Worm (Caenorhabditis elegans): ENCODE measurements around the gene F07C3.2.

The F07C3.2 gene

DNA sequence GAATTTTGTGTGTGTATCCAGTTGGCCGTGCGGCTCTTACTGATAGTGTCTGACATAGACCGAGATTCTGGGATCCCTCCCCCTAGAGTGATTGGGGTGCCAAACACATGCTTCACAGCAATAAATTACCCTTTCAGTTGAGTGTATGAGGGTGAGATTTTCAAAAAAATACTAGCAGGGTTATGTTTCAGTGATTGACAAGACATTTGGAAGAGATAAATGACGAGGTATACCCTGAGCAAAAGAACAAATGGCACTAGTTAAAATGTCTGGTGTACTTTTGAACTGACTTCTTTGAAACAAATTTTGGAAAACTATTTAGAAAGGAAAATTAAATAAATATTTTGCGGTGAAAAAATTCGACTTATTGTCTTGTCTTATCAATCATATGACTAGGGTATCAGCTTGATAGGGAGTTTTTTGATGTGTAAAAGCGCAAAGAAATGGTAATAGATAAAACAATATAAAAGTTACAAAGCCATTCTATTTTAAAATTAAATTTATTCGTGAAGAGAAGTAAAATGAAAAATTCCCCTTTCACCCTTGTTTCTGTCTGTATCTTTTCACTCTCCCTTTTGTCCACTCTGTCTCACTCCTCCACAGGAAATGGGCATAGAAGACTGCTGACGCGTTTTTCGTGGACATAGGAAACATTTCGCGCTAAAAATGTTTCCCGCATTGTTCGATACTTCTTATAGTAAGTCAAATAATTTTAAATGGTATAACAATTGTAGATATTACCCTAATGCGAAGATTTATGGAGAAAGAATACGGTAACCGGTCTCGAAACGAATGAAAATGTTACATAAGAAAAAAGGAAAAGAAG is 17.5 kb downstream of the F07C3.2 start, which contains the start of gene glo-4:
Gene glo-4, minus strand, starts transcription at position 51 of the 826 bp plus-strand sequence.
- TF ChIP-seq ets-7 (tag; optimal IDR thresholded peaks at IDR 0.05) (no peak), hnd-1 (tag; optimal IDR thresholded peaks at IDR 0.05) (no peak), hmbx-1 (tag; optimal IDR thresholded peaks at IDR 0.05) (no peak)

DNA sequence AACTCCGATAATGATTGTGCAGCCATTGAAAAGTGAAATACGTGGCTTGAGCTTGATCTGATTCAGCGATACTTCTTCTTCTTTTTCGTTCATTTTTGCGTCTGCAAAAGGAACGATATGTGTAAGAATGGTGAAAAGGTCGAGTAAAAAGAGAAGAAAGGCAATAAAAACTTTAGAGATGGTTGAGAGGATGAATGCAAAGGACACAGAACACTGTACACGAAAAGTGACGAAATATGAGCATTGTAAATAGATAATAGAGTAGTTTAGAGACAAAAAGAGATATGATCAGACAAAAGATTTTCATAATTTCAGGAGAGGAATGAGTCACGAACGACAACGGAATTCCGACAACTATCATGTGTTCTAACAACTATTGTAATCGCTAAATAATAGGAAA is 20.4 kb downstream of the F07C3.2 start, which contains the start of gene aat-2:
Gene aat-2, minus strand, starts transcription at position 101 of the 400 bp plus-strand sequence.
- TF ChIP-seq sea-1 (GFP tag; conservative IDR thresholded peaks at IDR 0.05): no peak
- no peak for TF ChIP-seq hmbx-1 (tag; optimal IDR thresholded peaks at IDR 0.05)
- TF ChIP-seq hmg-4 (GFP tag; optimal IDR thresholded peaks at IDR 0.05): no peak
- TF ChIP-seq ceh-13 (GFP tag; optimal IDR thresholded peaks at IDR 0.05): no peak
- TF ChIP-seq aly-1 (tag; optimal IDR thresholded peaks at IDR 0.05): no peak
- no peak for TF ChIP-seq tbx-11 (GFP tag; IDR thresholded peaks at IDR 0.05)
- no peak for TF ChIP-seq ceh-36 (tag; optimal IDR thresholded peaks at IDR 0.05)
- no peak for TF ChIP-seq B0310.2 (tag; optimal IDR thresholded peaks at IDR 0.05)
- no peak for TF ChIP-seq tbx-37 (GFP tag; conservative IDR thresholded peaks at IDR 0.05)
- TF ChIP-seq ama-1 (optimal IDR thresholded peaks at IDR 0.05): no peak
- TF ChIP-seq tra-4 (tag; optimal IDR thresholded peaks at IDR 0.05): no peak
- TF ChIP-seq flt-1 (GFP tag; IDR thresholded peaks at IDR 0.05): no peak
- no peak for TF ChIP-seq pes-1 (GFP tag; IDR thresholded peaks at IDR 0.05)
- TF ChIP-seq scrt-1 (GFP tag; IDR thresholded peaks at IDR 0.05): no peak
- TF ChIP-seq hnd-1 (tag; optimal IDR thresholded peaks at IDR 0.05): no peak
- no peak for TF ChIP-seq ets-7 (tag; optimal IDR thresholded peaks at IDR 0.05)
- TF ChIP-seq F13C5.2 (tag; optimal IDR thresholded peaks at IDR 0.05): no peak

DNA sequence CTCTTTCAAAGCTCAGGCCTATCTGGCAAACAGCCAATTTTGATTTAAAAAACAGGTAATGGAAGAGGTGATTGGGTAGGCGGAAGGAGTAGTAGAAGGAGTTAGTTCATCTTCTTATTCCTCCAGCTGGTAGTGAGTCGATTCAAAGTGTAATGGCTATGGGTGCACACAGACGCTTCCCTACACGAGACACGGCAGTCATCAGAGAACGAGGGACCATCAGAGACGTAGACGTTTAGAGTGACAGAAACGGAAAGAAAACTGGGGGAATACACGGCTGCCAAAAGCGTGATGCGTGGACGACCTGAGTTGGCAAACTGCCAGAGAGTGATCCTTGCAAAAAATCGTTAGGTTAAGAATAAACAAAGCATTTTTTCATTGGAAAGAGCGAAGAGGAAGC is 21.5 kb downstream of the F07C3.2 start:
- no peak for TF ChIP-seq tbx-37 (GFP tag; conservative IDR thresholded peaks at IDR 0.05)
- TF ChIP-seq pes-1 (GFP tag; IDR thresholded peaks at IDR 0.05): no peak
- TF ChIP-seq ceh-36 (tag; optimal IDR thresholded peaks at IDR 0.05): no peak
- no peak for TF ChIP-seq hnd-1 (tag; optimal IDR thresholded peaks at IDR 0.05)
- no peak for TF ChIP-seq hmbx-1 (tag; optimal IDR thresholded peaks at IDR 0.05)
- no peak for TF ChIP-seq ceh-13 (GFP tag; optimal IDR thresholded peaks at IDR 0.05)
- peak; percentile 39 for TF ChIP-seq F13C5.2 (tag; optimal IDR thresholded peaks at IDR 0.05)
- TF ChIP-seq hmg-4 (GFP tag; optimal IDR thresholded peaks at IDR 0.05): no peak

DNA sequence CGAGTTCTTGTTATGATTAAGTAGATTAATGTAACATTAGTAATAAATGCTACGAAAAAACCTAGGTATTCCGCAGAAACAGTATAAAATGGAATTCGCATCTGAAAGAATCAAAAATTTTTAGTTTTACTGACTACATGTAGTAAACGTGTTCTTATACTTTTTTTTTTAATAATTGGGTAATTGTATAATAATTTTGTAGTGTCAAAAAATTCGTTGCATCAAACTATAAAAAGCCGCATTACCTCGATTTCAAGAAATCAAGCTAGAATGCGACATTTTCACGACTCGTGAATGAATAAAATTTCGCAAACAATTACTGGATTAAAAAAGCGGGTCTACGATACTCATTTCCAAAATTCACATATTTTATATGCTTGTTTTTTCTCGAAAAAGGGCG is 23.3 kb downstream of the F07C3.2 start, which contains the start of gene str-94:
Gene str-94, minus strand, starts transcription at position 101 of the 400 bp plus-strand sequence.
- TF ChIP-seq tbx-11 (GFP tag; IDR thresholded peaks at IDR 0.05) (no peak), aly-1 (tag; optimal IDR thresholded peaks at IDR 0.05) (no peak), hnd-1 (tag; optimal IDR thresholded peaks at IDR 0.05) (no peak), ama-1 (optimal IDR thresholded peaks at IDR 0.05) (no peak), F13C5.2 (tag; optimal IDR thresholded peaks at IDR 0.05) (no peak), ceh-13 (GFP tag; optimal IDR thresholded peaks at IDR 0.05) (no peak), tra-4 (tag; optimal IDR thresholded peaks at IDR 0.05) (no peak), hmbx-1 (tag; optimal IDR thresholded peaks at IDR 0.05) (no peak), sea-1 (GFP tag; conservative IDR thresholded peaks at IDR 0.05) (no peak), pes-1 (GFP tag; IDR thresholded peaks at IDR 0.05) (no peak), B0310.2 (tag; optimal IDR thresholded peaks at IDR 0.05) (no peak), flt-1 (GFP tag; IDR thresholded peaks at IDR 0.05) (no peak), hmg-4 (GFP tag; optimal IDR thresholded peaks at IDR 0.05) (no peak), scrt-1 (GFP tag; IDR thresholded peaks at IDR 0.05) (no peak)

DNA sequence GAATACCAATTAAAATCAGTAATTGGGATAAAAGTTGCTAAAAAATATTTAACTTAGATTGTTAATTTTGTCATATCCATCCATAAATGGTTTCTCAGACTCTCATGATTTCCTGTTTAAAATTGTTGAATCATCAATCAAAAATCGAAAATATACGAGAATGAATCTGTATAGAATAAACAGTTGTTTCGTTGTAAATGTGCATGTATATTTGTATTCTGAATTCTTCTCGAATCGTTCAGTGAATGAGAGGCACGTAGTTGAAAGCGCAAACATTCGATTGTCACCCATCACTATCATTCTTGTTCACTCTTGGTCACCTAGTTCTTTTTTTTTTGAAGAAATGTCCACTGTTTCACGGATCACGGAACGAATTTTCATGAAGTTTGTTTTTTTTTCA is 24.0 kb downstream of the F07C3.2 start, which contains the start of gene ptd-2:
Gene ptd-2, plus strand, starts transcription at position 301 of the 400 bp plus-strand sequence.
- TF ChIP-seq B0310.2 (tag; optimal IDR thresholded peaks at IDR 0.05): no peak
- no peak for TF ChIP-seq ceh-13 (GFP tag; optimal IDR thresholded peaks at IDR 0.05)
- TF ChIP-seq ama-1 (optimal IDR thresholded peaks at IDR 0.05): no peak
- TF ChIP-seq ets-7 (tag; optimal IDR thresholded peaks at IDR 0.05): no peak
- TF ChIP-seq tbx-37 (GFP tag; conservative IDR thresholded peaks at IDR 0.05): no peak
- no peak for TF ChIP-seq hmg-4 (GFP tag; optimal IDR thresholded peaks at IDR 0.05)
- no peak for TF ChIP-seq scrt-1 (GFP tag; IDR thresholded peaks at IDR 0.05)
- TF ChIP-seq sea-1 (GFP tag; conservative IDR thresholded peaks at IDR 0.05): no peak
- no peak for TF ChIP-seq hnd-1 (tag; optimal IDR thresholded peaks at IDR 0.05)
- no peak for TF ChIP-seq aly-1 (tag; optimal IDR thresholded peaks at IDR 0.05)
- no peak for TF ChIP-seq flt-1 (GFP tag; IDR thresholded peaks at IDR 0.05)
- TF ChIP-seq pes-1 (GFP tag; IDR thresholded peaks at IDR 0.05): no peak
- no peak for TF ChIP-seq ceh-36 (tag; optimal IDR thresholded peaks at IDR 0.05)
- TF ChIP-seq hmbx-1 (tag; optimal IDR thresholded peaks at IDR 0.05): no peak
- no peak for TF ChIP-seq tbx-11 (GFP tag; IDR thresholded peaks at IDR 0.05)
- TF ChIP-seq tra-4 (tag; optimal IDR thresholded peaks at IDR 0.05): no peak
- no peak for TF ChIP-seq F13C5.2 (tag; optimal IDR thresholded peaks at IDR 0.05)

DNA sequence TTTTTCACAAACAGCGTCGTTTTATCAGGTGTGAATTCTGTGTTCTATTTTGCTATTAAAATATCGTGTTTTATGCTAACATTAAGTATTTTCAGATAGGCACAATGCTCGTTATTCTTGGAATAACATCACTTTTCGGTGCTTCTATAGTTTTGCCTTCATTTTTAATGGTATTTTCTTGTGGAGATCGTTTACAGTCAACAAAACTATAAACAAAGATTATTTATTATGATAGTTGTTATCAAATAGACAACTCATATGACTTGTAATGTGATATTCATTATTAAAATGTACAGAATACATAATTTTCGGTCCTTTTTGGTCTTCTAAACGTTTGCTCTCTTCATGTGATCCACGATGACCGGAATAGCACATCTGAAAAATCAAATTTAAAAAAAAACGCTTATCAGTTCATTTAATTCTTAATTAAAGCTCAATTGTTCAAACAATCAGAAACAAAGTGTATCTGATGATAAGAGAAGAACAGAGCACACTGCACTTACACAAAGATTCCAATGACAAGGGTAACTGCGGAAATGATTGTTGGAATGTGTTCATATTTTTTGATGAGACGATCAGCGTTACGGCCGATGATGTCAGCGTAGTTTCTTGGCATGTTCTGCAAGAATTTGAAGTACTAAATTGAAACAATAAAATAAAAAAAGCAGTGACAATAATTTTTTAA is 28.3 kb downstream of the F07C3.2 start, which contains the start of gene F07C3.9:
Gene F07C3.9, minus strand, starts transcription at position 635 of the 685 bp plus-strand sequence.
- TF ChIP-seq ama-1 (optimal IDR thresholded peaks at IDR 0.05): no peak
- no peak for TF ChIP-seq tbx-11 (GFP tag; IDR thresholded peaks at IDR 0.05)
- no peak for TF ChIP-seq tbx-37 (GFP tag; conservative IDR thresholded peaks at IDR 0.05)
- TF ChIP-seq ceh-13 (GFP tag; optimal IDR thresholded peaks at IDR 0.05): no peak
- TF ChIP-seq sea-1 (GFP tag; conservative IDR thresholded peaks at IDR 0.05): no peak
- TF ChIP-seq hmbx-1 (tag; optimal IDR thresholded peaks at IDR 0.05): no peak
- TF ChIP-seq ets-7 (tag; optimal IDR thresholded peaks at IDR 0.05): no peak
- no peak for TF ChIP-seq flt-1 (GFP tag; IDR thresholded peaks at IDR 0.05)
- no peak for TF ChIP-seq aly-1 (tag; optimal IDR thresholded peaks at IDR 0.05)
- TF ChIP-seq hmg-4 (GFP tag; optimal IDR thresholded peaks at IDR 0.05): no peak
- no peak for TF ChIP-seq B0310.2 (tag; optimal IDR thresholded peaks at IDR 0.05)
- TF ChIP-seq pes-1 (GFP tag; IDR thresholded peaks at IDR 0.05): no peak
- no peak for TF ChIP-seq scrt-1 (GFP tag; IDR thresholded peaks at IDR 0.05)
